Fruit fly (Drosophila melanogaster): ENCODE measurements around the gene Cftr.
A peak's percentile ranks its signal among the peaks of the same experiment; 100 is the strongest.

Cftr gene

dm6 chr3R:24556554-24556953 lies 12.8 kb upstream of the Cftr start:
- TF ChIP-seq Dfd (GFP tag; optimal IDR thresholded peaks at IDR 0.05): no peak
- no peak for TF ChIP-seq dsf (GFP tag; optimal IDR thresholded peaks at IDR 0.05; ENCODE audit: borderline replicate concordance)
- no peak for TF ChIP-seq tai (GFP tag; optimal IDR thresholded peaks at IDR 0.05)
- TF ChIP-seq br (GFP tag; optimal IDR thresholded peaks at IDR 0.05): no peak
- TF ChIP-seq dmrt93B (GFP tag; optimal IDR thresholded peaks at IDR 0.05): no peak

- no peak for TF ChIP-seq Myc (optimal IDR thresholded peaks at IDR 0.05)
- TF ChIP-seq Dif (GFP tag; optimal IDR thresholded peaks at IDR 0.05; ENCODE audit: partially characterized antibody): no peak
- no peak for TF ChIP-seq Mio (GFP tag; optimal IDR thresholded peaks at IDR 0.05)
- TF ChIP-seq foxo (GFP tag; optimal IDR thresholded peaks at IDR 0.05): no peak
Measured at dm6 chr3R:24555932-24556331, 12.2 kb upstream of the Cftr start.

- no peak for TF ChIP-seq HLH106 (tag; optimal IDR thresholded peaks at IDR 0.05)
- TF ChIP-seq dl (GFP tag; optimal IDR thresholded peaks at IDR 0.05; ENCODE audit: insufficient read depth in 1 of 2, partially characterized antibody in 2 of 2): no peak
- TF ChIP-seq Hnf4 (GFP tag; optimal IDR thresholded peaks at IDR 0.05): no peak
- no peak for TF ChIP-seq h (GFP tag; optimal IDR thresholded peaks at IDR 0.05)
- TF ChIP-seq OdsH (GFP tag; optimal IDR thresholded peaks at IDR 0.05): no peak
- no peak for TF ChIP-seq Vsx2 (GFP tag; optimal IDR thresholded peaks at IDR 0.05; ENCODE audit: partially characterized antibody)
- TF ChIP-seq sage (GFP tag; optimal IDR thresholded peaks at IDR 0.05): no peak
- TF ChIP-seq pan (optimal IDR thresholded peaks at IDR 0.05): no peak
- TF ChIP-seq Sp1 (GFP tag; optimal IDR thresholded peaks at IDR 0.05): no peak
- TF ChIP-seq usp (GFP tag; optimal IDR thresholded peaks at IDR 0.05): no peak
- no peak for TF ChIP-seq brk (GFP tag; optimal IDR thresholded peaks at IDR 0.05)
- TF ChIP-seq CrebA (GFP tag; optimal IDR thresholded peaks at IDR 0.05; ENCODE audit: borderline replicate concordance): no peak
Measured at dm6 chr3R:24555150-24555549, 11.4 kb upstream of the Cftr start.

- TF ChIP-seq dmrt93B (GFP tag; optimal IDR thresholded peaks at IDR 0.05): no peak
- TF ChIP-seq Myc (optimal IDR thresholded peaks at IDR 0.05): no peak
- TF ChIP-seq Hnf4 (GFP tag; optimal IDR thresholded peaks at IDR 0.05): no peak
- no peak for TF ChIP-seq sage (GFP tag; optimal IDR thresholded peaks at IDR 0.05)
- TF ChIP-seq foxo (GFP tag; optimal IDR thresholded peaks at IDR 0.05): no peak
- TF ChIP-seq woc (GFP tag; optimal IDR thresholded peaks at IDR 0.05): no peak
- TF ChIP-seq jim (GFP tag; optimal IDR thresholded peaks at IDR 0.05): no peak
- TF ChIP-seq Jra (GFP tag; optimal IDR thresholded peaks at IDR 0.05): no peak
- no peak for TF ChIP-seq psq (GFP tag; optimal IDR thresholded peaks at IDR 0.05)
- no peak for TF ChIP-seq Rel (GFP tag; optimal IDR thresholded peaks at IDR 0.05)
- no peak for TF ChIP-seq Rel (tag; optimal IDR thresholded peaks at IDR 0.05)
- no peak for TF ChIP-seq Dfd (GFP tag; optimal IDR thresholded peaks at IDR 0.05)
- TF ChIP-seq OdsH (GFP tag; optimal IDR thresholded peaks at IDR 0.05): no peak
- no peak for TF ChIP-seq Mio (GFP tag; optimal IDR thresholded peaks at IDR 0.05)
- TF ChIP-seq sv (GFP tag; optimal IDR thresholded peaks at IDR 0.05): no peak
- TF ChIP-seq dl (GFP tag; optimal IDR thresholded peaks at IDR 0.05; ENCODE audit: insufficient read depth in 1 of 2, partially characterized antibody in 2 of 2): no peak
- no peak for TF ChIP-seq Hr78 (GFP tag; optimal IDR thresholded peaks at IDR 0.05)
- TF ChIP-seq HLH106 (tag; optimal IDR thresholded peaks at IDR 0.05): no peak
- TF ChIP-seq br (GFP tag; optimal IDR thresholded peaks at IDR 0.05): no peak
- no peak for TF ChIP-seq N (GFP tag; optimal IDR thresholded peaks at IDR 0.05)
Measured at dm6 chr3R:24550802-24551391, 7.2 kb upstream of the Cftr start.

- TF ChIP-seq Hr83 (GFP tag; optimal IDR thresholded peaks at IDR 0.05; ENCODE audit: poor library complexity, severe bottlenecking) (no peak), CrebA (GFP tag; optimal IDR thresholded peaks at IDR 0.05; ENCODE audit: borderline replicate concordance) (peak; percentile 75), Rel (GFP tag; optimal IDR thresholded peaks at IDR 0.05) (no peak), Rel (tag; optimal IDR thresholded peaks at IDR 0.05) (peak; percentile 50), foxo (GFP tag; optimal IDR thresholded peaks at IDR 0.05) (peak in 1 of 2 experiments; percentile 3), Sp1 (GFP tag; optimal IDR thresholded peaks at IDR 0.05) (peak; percentile 72), jim (GFP tag; optimal IDR thresholded peaks at IDR 0.05) (peak; percentile 13), sv (GFP tag; optimal IDR thresholded peaks at IDR 0.05) (no peak)
Measured at dm6 chr3R:24549834-24550233, 6.1 kb upstream of the Cftr start.

Measured in whole organism, wandering third instar larva.